Fruit fly (Drosophila melanogaster) whole organism, embryonic: ENCODE data around the gene Polr3G.

ENCODE experiments used
- CG10654 ChIP-seq: fragments of 200-800 bp; sonication (Bioruptor generic); optimal IDR thresholded peaks from 2 replicates; lab custom pipeline; 2016; ENCODE audit warnings: missing biosample characterization, missing genetic modification characterization
- CHES-1-like ChIP-seq: fragments of 200-800 bp; sonication (Bioruptor generic); optimal IDR thresholded peaks from 2 replicates; lab custom pipeline; 2016; ENCODE audit warnings: missing biosample characterization, missing genetic modification characterization
- kah ChIP-seq: fragments of 200-800 bp; sonication (Bioruptor generic); optimal IDR thresholded peaks from 2 replicates; lab custom pipeline; 2018; ENCODE audit warnings: missing biosample characterization, mild to moderate bottlenecking, missing genetic modification characterization

- TF ChIP-seq kah (GFP tag; lab: Kevin White, UChicago): no peak
- TF ChIP-seq CG10654 (GFP tag; lab: Kevin White, UChicago): no peak
- no peak for TF ChIP-seq CHES-1-like (GFP tag; lab: Kevin White, UChicago)
Observed at dm6 chr3L:17392412-17392811, 34.5 kb downstream of the Polr3G start.
